Fruit fly (Drosophila melanogaster) S2 (cell line): ENCODE results near the gene TfIIFalpha.

Experiments used
- CG8478 ChIP-seq: fragments of >200 bp; optimal IDR thresholded peaks from 2 replicates; lab custom pipeline; 2018
- CTCF ChIP-seq, 2 experiments: fragments of >200 bp; optimal IDR thresholded peaks; 2 replicates each; lab custom pipeline; 2018

The TfIIFalpha gene

dm6 chr3R:6407544-6407943 is 27.3 kb downstream of the TfIIFalpha start:
- no peak for TF ChIP-seq CTCF (optimal IDR thresholded peaks at IDR 0.05; lab: Kevin White, UChicago)
- no peak for TF ChIP-seq CG8478 (lab: Kevin White, UChicago)

DNA sequence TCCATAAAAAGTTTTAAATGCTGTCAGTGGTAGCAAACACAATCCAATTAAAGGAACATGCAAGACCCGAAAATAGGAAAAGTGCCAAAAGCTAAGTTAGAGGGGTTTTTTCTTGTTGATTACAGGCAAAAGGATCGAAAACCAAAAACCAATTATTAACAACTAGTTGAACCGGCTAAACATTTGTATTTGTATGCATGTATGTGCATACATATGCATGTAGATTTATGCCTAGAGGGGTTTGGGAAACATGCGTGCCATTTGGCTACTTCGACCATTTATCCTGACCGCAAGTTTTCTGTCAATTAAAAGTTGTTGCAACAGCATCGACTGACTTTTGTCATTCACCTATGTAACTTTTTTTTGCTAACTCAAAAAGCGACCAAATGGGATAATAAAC is 28.2 kb downstream of the TfIIFalpha start:
- TF ChIP-seq CTCF (optimal IDR thresholded peaks at IDR 0.05; lab: Kevin White, UChicago) (no peak), CG8478 (lab: Kevin White, UChicago) (no peak)

DNA sequence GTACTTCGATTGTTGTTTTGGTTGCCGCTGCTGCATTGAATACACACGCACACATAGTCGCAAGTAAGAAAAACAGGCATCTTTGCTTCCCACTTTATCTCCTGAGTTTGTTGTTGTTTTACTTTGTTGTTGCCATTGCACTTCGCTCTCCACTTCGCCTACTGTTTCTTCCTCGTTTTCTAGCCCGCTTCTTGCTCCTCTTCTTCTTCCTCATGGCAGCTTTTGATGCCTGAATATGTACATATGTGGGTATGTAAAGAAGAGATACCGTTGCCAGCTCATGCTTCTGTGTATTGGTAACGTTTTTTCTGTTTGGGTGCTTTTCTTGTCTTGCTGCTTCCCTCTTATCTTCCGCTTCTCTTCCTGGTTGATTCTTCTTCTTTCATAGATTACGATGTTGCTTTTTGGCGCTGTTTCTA is 28.9 kb downstream of the TfIIFalpha start:
- TF ChIP-seq CTCF (optimal IDR thresholded peaks at IDR 0.05; lab: Kevin White, UChicago) (no peak), CG8478 (lab: Kevin White, UChicago) (no peak)

DNA sequence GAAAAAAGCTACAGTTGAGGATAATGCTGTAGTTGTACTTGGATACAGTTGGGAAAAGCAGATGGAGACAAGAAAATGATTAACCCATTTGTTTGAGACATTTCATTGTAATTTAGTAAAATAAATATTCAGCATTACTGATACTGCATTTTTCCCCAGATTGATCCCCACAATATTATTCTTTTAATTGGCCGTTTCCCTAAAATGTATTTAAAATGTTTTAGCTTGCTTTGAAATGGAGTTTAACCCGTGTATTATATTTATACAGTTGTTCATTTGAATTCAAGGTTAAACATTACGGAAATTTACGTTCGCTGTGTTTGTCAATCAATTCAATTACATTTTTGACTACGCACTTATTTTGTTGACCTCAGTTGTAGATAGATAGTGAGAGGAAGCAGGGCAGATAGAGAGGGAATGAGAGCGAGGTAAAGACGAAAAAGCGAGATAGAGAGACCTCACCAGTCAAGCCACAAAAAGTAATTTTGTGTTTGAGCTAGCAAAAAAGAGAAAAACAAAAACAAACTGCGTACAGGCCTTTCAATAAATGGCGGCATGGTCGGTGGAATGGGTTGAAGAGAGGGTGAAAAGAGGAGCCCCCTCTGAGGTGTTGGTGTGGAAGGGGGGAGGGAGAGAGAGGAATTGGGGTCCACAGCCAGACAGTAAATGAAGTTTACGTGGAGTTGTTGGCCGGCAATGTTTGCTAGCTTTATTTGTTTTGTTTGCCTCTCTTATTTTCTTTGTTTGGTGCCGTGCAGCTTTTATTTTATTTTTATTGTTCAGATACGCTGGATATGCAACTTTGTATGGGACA is 30.4 kb downstream of the TfIIFalpha start:
- TF ChIP-seq CG8478 (lab: Kevin White, UChicago) (no peak), CTCF (optimal IDR thresholded peaks at IDR 0.05; lab: Kevin White, UChicago) (no peak)

dm6 chr3R:6411454-6412204 is 31.4 kb downstream of the TfIIFalpha start:
- TF ChIP-seq CTCF (optimal IDR thresholded peaks at IDR 0.05; lab: Kevin White, UChicago) (no peak), CG8478 (lab: Kevin White, UChicago) (no peak)

DNA sequence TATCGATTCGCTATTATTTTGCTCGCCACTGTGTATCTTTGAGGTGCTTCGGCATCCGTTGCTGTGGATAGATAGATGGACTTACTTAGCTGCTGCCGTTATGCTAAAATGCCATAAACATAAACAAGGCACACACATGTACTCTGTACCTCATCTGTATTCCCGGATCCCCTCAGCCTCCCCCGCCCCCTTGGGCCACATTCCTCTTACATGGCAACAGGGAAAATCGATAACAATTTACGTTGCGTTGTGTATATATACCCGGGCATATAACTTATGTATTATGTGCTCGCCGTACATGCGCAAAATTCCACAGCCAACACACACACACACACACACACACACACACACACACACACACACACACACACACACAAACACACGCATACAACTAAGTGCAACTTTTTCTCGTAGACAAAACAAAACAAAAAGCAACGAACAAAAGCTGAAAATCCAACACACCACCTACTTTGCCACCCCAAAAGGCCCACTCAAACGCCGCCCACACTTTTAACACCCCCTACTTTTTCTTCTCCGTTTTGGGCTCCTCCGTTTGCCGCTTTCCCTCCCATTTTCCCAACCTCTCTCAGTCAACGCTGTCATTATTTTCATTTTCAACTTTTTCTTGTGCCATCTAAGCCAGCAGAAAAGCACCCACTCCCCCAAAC is 33.6 kb downstream of the TfIIFalpha start:
- TF ChIP-seq CTCF (optimal IDR thresholded peaks at IDR 0.05; lab: Kevin White, UChicago): no peak
- no peak for TF ChIP-seq CG8478 (lab: Kevin White, UChicago)

- no peak for TF ChIP-seq CG8478 (lab: Kevin White, UChicago)
- TF ChIP-seq CTCF (optimal IDR thresholded peaks at IDR 0.05; lab: Kevin White, UChicago): no peak
These were observed 34.4 kb downstream of the TfIIFalpha start for dm6 chr3R:6414439-6415344.

- no peak for TF ChIP-seq CG8478 (lab: Kevin White, UChicago)
- TF ChIP-seq CTCF (optimal IDR thresholded peaks at IDR 0.05; lab: Kevin White, UChicago): no peak
These were observed 36.0 kb downstream of the TfIIFalpha start for dm6 chr3R:6416242-6416641.

- TF ChIP-seq CG8478 (lab: Kevin White, UChicago): no peak
- TF ChIP-seq CTCF (optimal IDR thresholded peaks at IDR 0.05; lab: Kevin White, UChicago): no peak
These were observed 38.8 kb downstream of the TfIIFalpha start for dm6 chr3R:6419103-6419502.

- no peak for TF ChIP-seq CG8478 (lab: Kevin White, UChicago)
- no peak for TF ChIP-seq CTCF (optimal IDR thresholded peaks at IDR 0.05; lab: Kevin White, UChicago)
These were observed 39.7 kb downstream of the TfIIFalpha start for dm6 chr3R:6419942-6420341.

- TF ChIP-seq CTCF (optimal IDR thresholded peaks at IDR 0.05; lab: Kevin White, UChicago) (no peak), CG8478 (lab: Kevin White, UChicago) (no peak)
These were observed 41.0 kb downstream of the TfIIFalpha start for dm6 chr3R:6421263-6421662.

- no peak for TF ChIP-seq CTCF (optimal IDR thresholded peaks at IDR 0.05; lab: Kevin White, UChicago)
- TF ChIP-seq CG8478 (lab: Kevin White, UChicago): no peak
These were observed 41.5 kb downstream of the TfIIFalpha start for dm6 chr3R:6421712-6422141.

DNA sequence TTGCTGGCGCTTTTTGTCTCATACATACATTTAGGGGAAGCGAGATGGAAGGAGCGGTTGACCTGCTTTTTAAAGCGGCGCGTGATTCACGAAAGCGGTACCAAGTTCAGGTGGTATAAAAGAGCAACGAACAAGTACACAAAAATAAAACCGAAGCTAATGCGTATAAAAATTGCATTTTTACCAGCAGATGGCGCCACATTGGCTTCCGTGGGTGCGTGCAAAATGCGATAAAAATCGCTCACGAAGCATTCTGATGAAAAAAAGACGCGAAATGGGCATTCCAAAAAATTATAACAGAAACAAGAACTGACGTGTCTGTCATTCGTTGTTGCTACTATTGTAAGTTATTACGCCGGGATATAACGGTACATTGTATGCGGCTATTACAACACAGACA is 42.9 kb downstream of the TfIIFalpha start:
- no peak for TF ChIP-seq CG8478 (lab: Kevin White, UChicago)
- peak; percentile 74 to 78 for TF ChIP-seq CTCF (optimal IDR thresholded peaks at IDR 0.05; lab: Kevin White, UChicago)
